Worm (Caenorhabditis elegans) whole organism, early embryonic: ENCODE measurements around the gene mesp-1.

Source experiments
- B0310.2 ChIP-seq: sonication (generic microtip); optimal IDR thresholded peaks from 2 replicates; lab custom pipeline; 2016; ENCODE audit warnings: mild to moderate bottlenecking, missing genetic modification characterization, missing compliant biosample characterization
- F13C5.2 ChIP-seq: sonication (generic microtip); optimal IDR thresholded peaks from 2 replicates; lab custom pipeline; 2017; ENCODE audit warnings: mild to moderate bottlenecking, missing genetic modification characterization, inconsistent platforms, missing compliant biosample characterization
- aly-1 ChIP-seq: sonication (generic microtip); optimal IDR thresholded peaks from 2 replicates; lab custom pipeline; 2016; ENCODE audit warnings: missing genetic modification characterization, missing compliant biosample characterization
- ama-1 ChIP-seq: fragments of 150-350 bp; optimal IDR thresholded peaks from 2 replicates; lab custom pipeline; 2014
- ceh-13 ChIP-seq: fragments of 200-800 bp; sonication (Bioruptor generic); optimal IDR thresholded peaks from 2 replicates; lab custom pipeline; 2018; ENCODE audit warnings: mild to moderate bottlenecking, missing genetic modification characterization, missing compliant biosample characterization
- ceh-36 ChIP-seq: sonication (generic microtip); optimal IDR thresholded peaks from 2 replicates; lab custom pipeline; 2016; ENCODE audit warnings: missing genetic modification characterization, inconsistent platforms, missing compliant biosample characterization
- ets-7 ChIP-seq: sonication (generic microtip); optimal IDR thresholded peaks from 2 replicates; lab custom pipeline; 2016; ENCODE audit warnings: missing genotype, missing genetic modification characterization, missing compliant biosample characterization
- flt-1 ChIP-seq: fragments of 200-800 bp; sonication (Bioruptor generic); IDR thresholded peaks from 2 replicates; pipeline ENCODE4 v1.3.6; 2022; ENCODE audit warnings: missing genetic modification characterization, missing compliant biosample characterization
- hmbx-1 ChIP-seq: sonication (generic microtip); optimal IDR thresholded peaks from 2 replicates; lab custom pipeline; 2016; ENCODE audit warnings: mild to moderate bottlenecking, missing genetic modification characterization, missing compliant biosample characterization
- hmg-4 ChIP-seq: fragments of 200-800 bp; sonication (Bioruptor generic); optimal IDR thresholded peaks from 2 replicates; lab custom pipeline; 2018; ENCODE audit warnings: mild to moderate bottlenecking, missing genetic modification characterization, missing compliant biosample characterization
- hnd-1 ChIP-seq: sonication (generic microtip); optimal IDR thresholded peaks from 2 replicates; lab custom pipeline; 2016; ENCODE audit warnings: missing genetic modification characterization, missing compliant biosample characterization
- pes-1 ChIP-seq: fragments of 200-800 bp; sonication (Bioruptor generic); IDR thresholded peaks from 2 replicates; pipeline ENCODE4 v1.3.6; 2022; ENCODE audit warnings: missing genetic modification reagents, missing genetic modification characterization, missing compliant biosample characterization
- scrt-1 ChIP-seq: fragments of 200-800 bp; sonication (Bioruptor generic); IDR thresholded peaks from 2 replicates; pipeline ENCODE4 v1.3.6; 2022; ENCODE audit warnings: missing genetic modification characterization, missing compliant biosample characterization
- sea-1 ChIP-seq: fragments of 200-800 bp; sonication (Bioruptor generic); conservative IDR thresholded peaks from 2 replicates; pipeline ENCODE4 v1.3.6; 2022; ENCODE audit warnings: missing genetic modification characterization, missing compliant biosample characterization
- tbx-11 ChIP-seq: fragments of 200-800 bp; sonication (Bioruptor generic); IDR thresholded peaks from 2 replicates; pipeline ENCODE4 v1.3.6; 2022; ENCODE audit warnings: missing genetic modification characterization, missing compliant biosample characterization
- tbx-37 ChIP-seq: fragments of 200-800 bp; sonication (Bioruptor generic); conservative IDR thresholded peaks from 2 replicates; pipeline ENCODE4 v1.3.6; 2022; ENCODE audit warnings: missing genetic modification reagents, missing genetic modification characterization, missing compliant biosample characterization
- tra-4 ChIP-seq: sonication (generic microtip); optimal IDR thresholded peaks from 2 replicates; lab custom pipeline; 2017; ENCODE audit warnings: missing genetic modification characterization, missing compliant biosample characterization

mesp-1 gene

ce11 chrIV:8476166-8476565, 22.9 kb upstream of the mesp-1 start:
- TF ChIP-seq hmg-4 (no peak), B0310.2 (tag; lab: Kevin White, UChicago) (no peak), hmbx-1 (tag; lab: Kevin White, UChicago) (no peak), ama-1 (lab: Kevin White, UChicago) (no peak), ets-7 (tag; lab: Kevin White, UChicago) (no peak), ceh-36 (tag; lab: Kevin White, UChicago) (no peak), F13C5.2 (no peak), tbx-37 (GFP tag; lab: Robert Waterston, UW) (no peak), ceh-13 (GFP tag; lab: Kevin White, UChicago) (no peak), tra-4 (tag; lab: Kevin White, UChicago) (no peak), aly-1 (tag; lab: Kevin White, UChicago) (no peak), pes-1 (GFP tag; lab: Robert Waterston, UW) (no peak), flt-1 (no peak), hnd-1 (tag; lab: Kevin White, UChicago) (no peak), tbx-11 (no peak)

ce11 chrIV:8476880-8477279, 22.2 kb upstream of the mesp-1 start, which contains the start of gene spp-10:
TSS of gene spp-10 (plus strand) at chrIV:8477180.
- no peak for TF ChIP-seq ama-1 (lab: Kevin White, UChicago)
- TF ChIP-seq sea-1 (GFP tag; lab: Robert Waterston, UW), result no peak
- TF ChIP-seq aly-1 (tag; lab: Kevin White, UChicago), result no peak
- TF ChIP-seq hmbx-1 (tag; lab: Kevin White, UChicago), result no peak
- TF ChIP-seq F13C5.2, result no peak
- TF ChIP-seq pes-1 (GFP tag; lab: Robert Waterston, UW), result no peak
- no peak for TF ChIP-seq tbx-37 (GFP tag; lab: Robert Waterston, UW)
- no peak for TF ChIP-seq B0310.2 (tag; lab: Kevin White, UChicago)
- TF ChIP-seq ceh-13 (GFP tag; lab: Kevin White, UChicago), result no peak
- TF ChIP-seq flt-1, result no peak
- no peak for TF ChIP-seq tbx-11
- TF ChIP-seq ceh-36 (tag; lab: Kevin White, UChicago), result no peak
- no peak for TF ChIP-seq ets-7 (tag; lab: Kevin White, UChicago)
- TF ChIP-seq hmg-4, result no peak
- no peak for TF ChIP-seq tra-4 (tag; lab: Kevin White, UChicago)
- no peak for TF ChIP-seq hnd-1 (tag; lab: Kevin White, UChicago)
- TF ChIP-seq scrt-1 (GFP tag; lab: Robert Waterston, UW), result no peak

- no peak for TF ChIP-seq ets-7 (tag; lab: Kevin White, UChicago)
- TF ChIP-seq B0310.2 (tag; lab: Kevin White, UChicago), result no peak
- no peak for TF ChIP-seq hmbx-1 (tag; lab: Kevin White, UChicago)
- no peak for TF ChIP-seq tbx-37 (GFP tag; lab: Robert Waterston, UW)
- TF ChIP-seq aly-1 (tag; lab: Kevin White, UChicago), result no peak
- no peak for TF ChIP-seq hmg-4
- TF ChIP-seq sea-1 (GFP tag; lab: Robert Waterston, UW), result no peak
- no peak for TF ChIP-seq scrt-1 (GFP tag; lab: Robert Waterston, UW)
- TF ChIP-seq pes-1 (GFP tag; lab: Robert Waterston, UW), result no peak
- no peak for TF ChIP-seq ceh-36 (tag; lab: Kevin White, UChicago)
- TF ChIP-seq hnd-1 (tag; lab: Kevin White, UChicago), result no peak
- TF ChIP-seq F13C5.2, result no peak
- no peak for TF ChIP-seq ama-1 (lab: Kevin White, UChicago)
- no peak for TF ChIP-seq tra-4 (tag; lab: Kevin White, UChicago)
- no peak for TF ChIP-seq ceh-13 (GFP tag; lab: Kevin White, UChicago)
- TF ChIP-seq tbx-11, result no peak
Observed at ce11 chrIV:8478516-8478915, 20.6 kb upstream of the mesp-1 start.

ce11 chrIV:8479346-8479745, 19.8 kb upstream of the mesp-1 start, which contains the start of gene hlh-12:
TSS of gene hlh-12 (minus strand) at chrIV:8479446.
- TF ChIP-seq F13C5.2 (no peak), pes-1 (GFP tag; lab: Robert Waterston, UW) (no peak)

ce11 chrIV:8481308-8481707, 17.8 kb upstream of the mesp-1 start, which contains the start of gene spp-8:
TSS of gene spp-8 (plus strand) at chrIV:8481664.
- no peak for TF ChIP-seq hmg-4
- no peak for TF ChIP-seq ceh-36 (tag; lab: Kevin White, UChicago)
- no peak for TF ChIP-seq tbx-11
- no peak for TF ChIP-seq ets-7 (tag; lab: Kevin White, UChicago)
- TF ChIP-seq ama-1 (lab: Kevin White, UChicago), result no peak
- TF ChIP-seq B0310.2 (tag; lab: Kevin White, UChicago), result no peak
- TF ChIP-seq aly-1 (tag; lab: Kevin White, UChicago), result no peak
- no peak for TF ChIP-seq hmbx-1 (tag; lab: Kevin White, UChicago)

ce11 chrIV:8487183-8487582, 11.9 kb upstream of the mesp-1 start, which contains the start of gene srlf-3:
TSS of gene srlf-3 (plus strand) at chrIV:8487483.
- TF ChIP-seq B0310.2 (tag; lab: Kevin White, UChicago) (no peak), tbx-37 (GFP tag; lab: Robert Waterston, UW) (no peak), hnd-1 (tag; lab: Kevin White, UChicago) (no peak), pes-1 (GFP tag; lab: Robert Waterston, UW) (no peak), ceh-36 (tag; lab: Kevin White, UChicago) (no peak), flt-1 (no peak), scrt-1 (GFP tag; lab: Robert Waterston, UW) (no peak), aly-1 (tag; lab: Kevin White, UChicago) (no peak), hmbx-1 (tag; lab: Kevin White, UChicago) (no peak), F13C5.2 (no peak), sea-1 (GFP tag; lab: Robert Waterston, UW) (no peak), ceh-13 (GFP tag; lab: Kevin White, UChicago) (no peak)

ce11 chrIV:8488043-8488442, 11.1 kb upstream of the mesp-1 start:
- TF ChIP-seq ets-7 (tag; lab: Kevin White, UChicago), result no peak
- no peak for TF ChIP-seq ceh-36 (tag; lab: Kevin White, UChicago)
- TF ChIP-seq hnd-1 (tag; lab: Kevin White, UChicago), result no peak
- no peak for TF ChIP-seq scrt-1 (GFP tag; lab: Robert Waterston, UW)
- no peak for TF ChIP-seq hmg-4
- TF ChIP-seq pes-1 (GFP tag; lab: Robert Waterston, UW), result no peak
- TF ChIP-seq F13C5.2, result no peak
- TF ChIP-seq B0310.2 (tag; lab: Kevin White, UChicago), result no peak
- TF ChIP-seq flt-1, result no peak
- no peak for TF ChIP-seq hmbx-1 (tag; lab: Kevin White, UChicago)
- TF ChIP-seq ama-1 (lab: Kevin White, UChicago), result no peak
- no peak for TF ChIP-seq tbx-37 (GFP tag; lab: Robert Waterston, UW)
